Worm (Caenorhabditis elegans) whole organism, midembryonic: ENCODE data around the gene F08F8.6.

Experiments
- flt-1 ChIP-seq: fragments of 200-800 bp; sonication (Bioruptor generic); IDR thresholded peaks from 2 replicates; pipeline ENCODE4 v1.3.6; 2022; ENCODE audit warnings: missing genetic modification characterization, missing compliant biosample characterization
- tab-1 ChIP-seq: fragments of 200-800 bp; sonication (Bioruptor generic); IDR thresholded peaks from 2 replicates; pipeline ENCODE4 v1.3.6; 2022; ENCODE audit warnings: missing genetic modification characterization, missing compliant biosample characterization

- TF ChIP-seq flt-1: no peak
- no peak for TF ChIP-seq tab-1 (GFP tag; lab: Robert Waterston, UW)
Measured at ce11 chrIII:7370569-7370968, 27.1 kb downstream of the F08F8.6 start.
